Fruit fly (Drosophila melanogaster): Measurements from ENCODE around the gene Vps45.

- TF ChIP-seq Abd-B (GFP tag; optimal IDR thresholded peaks at IDR 0.05), result no peak
- TF ChIP-seq CG33213 (GFP tag; optimal IDR thresholded peaks at IDR 0.05), result no peak
- no peak for TF ChIP-seq CG10147 (GFP tag; optimal IDR thresholded peaks at IDR 0.05)
These were observed 28.2 kb downstream of the Vps45 start for dm6 chr3R:9591769-9592388.

Measured in whole organism, embryonic.